Worm (Caenorhabditis elegans) whole organism, mixed stage, embryonic: ENCODE results near the gene ptc-1.

Experiments
- M03D4.4 ChIP-seq: sonication (generic microtip); optimal IDR thresholded peaks from 2 replicates; lab custom pipeline; 2017; ENCODE audit warnings: mild to moderate bottlenecking, missing genetic modification characterization, missing compliant biosample characterization
- bed-3 ChIP-seq: fragments of 200-800 bp; sonication (Bioruptor generic); optimal IDR thresholded peaks from 3 replicates; lab custom pipeline; 2018; ENCODE audit warnings: mild to moderate bottlenecking, missing genetic modification characterization, moderate library complexity, missing compliant biosample characterization
- blmp-1 ChIP-seq: fragments of 150-350 bp; optimal IDR thresholded peaks from 2 replicates; lab custom pipeline; 2014; ENCODE audit warnings: missing biosample characterization, missing genetic modification characterization
- ceh-39 ChIP-seq: fragments of 150-350 bp; optimal IDR thresholded peaks from 2 replicates; lab custom pipeline; 2014; ENCODE audit warnings: missing biosample characterization, missing genetic modification characterization
- ceh-43 ChIP-seq: fragments of 200-800 bp; sonication (Bioruptor generic); optimal IDR thresholded peaks from 2 replicates; lab custom pipeline; 2018; ENCODE audit warnings: mild to moderate bottlenecking, missing genetic modification characterization, moderate library complexity, missing compliant biosample characterization
- ceh-83 ChIP-seq: fragments of 200-800 bp; sonication (Bioruptor generic); optimal IDR thresholded peaks from 2 replicates; lab custom pipeline; 2018; ENCODE audit warnings: mild to moderate bottlenecking, missing genetic modification characterization, missing compliant biosample characterization
- ces-1 ChIP-seq: fragments of 150-350 bp; optimal IDR thresholded peaks from 2 replicates; lab custom pipeline; 2014; ENCODE audit warnings: missing biosample characterization, missing genetic modification reagents, missing genetic modification characterization
- cnd-1 ChIP-seq: fragments of 200-800 bp; sonication (Bioruptor generic); optimal IDR thresholded peaks from 2 replicates; lab custom pipeline; 2018; ENCODE audit warnings: mild to moderate bottlenecking, missing genetic modification characterization, missing compliant biosample characterization
- drap-1 ChIP-seq: fragments of 200-800 bp; sonication (Bioruptor generic); optimal IDR thresholded peaks from 3 replicates; lab custom pipeline; 2018; ENCODE audit warnings: mild to moderate bottlenecking, missing genetic modification characterization, missing compliant biosample characterization
- elt-1 ChIP-seq: sonication (generic microtip); optimal IDR thresholded peaks from 2 replicates; lab custom pipeline; 2017; ENCODE audit warnings: missing genetic modification characterization, mild to moderate bottlenecking, missing compliant biosample characterization, antibody characterized with exemption, moderate library complexity, borderline replicate concordance; ENCODE audit not compliant: insufficient read depth
- elt-3 ChIP-seq: fragments of 150-350 bp; optimal IDR thresholded peaks from 2 replicates; lab custom pipeline; 2014; ENCODE audit warnings: missing biosample characterization, missing genetic modification characterization
- flh-1 ChIP-seq: fragments of 200-800 bp; sonication (Bioruptor generic); optimal IDR thresholded peaks from 2 replicates; lab custom pipeline; 2018; ENCODE audit warnings: mild to moderate bottlenecking, missing genetic modification characterization, moderate library complexity, missing compliant biosample characterization
- hlh-1 ChIP-seq: fragments of 150-350 bp; optimal IDR thresholded peaks from 2 replicates; lab custom pipeline; 2014; ENCODE audit warnings: missing biosample characterization, missing genetic modification reagents, missing genetic modification characterization
- lin-13 ChIP-seq: fragments of 150-350 bp; optimal IDR thresholded peaks from 2 replicates; lab custom pipeline; 2014; ENCODE audit warnings: missing biosample characterization, missing genetic modification characterization
- lin-32 ChIP-seq: fragments of 200-800 bp; sonication (Bioruptor generic); optimal IDR thresholded peaks from 2 replicates; lab custom pipeline; 2018; ENCODE audit warnings: mild to moderate bottlenecking, missing genetic modification characterization, missing compliant biosample characterization
- lsy-2 ChIP-seq: fragments of 150-350 bp; optimal IDR thresholded peaks from 2 replicates; lab custom pipeline; 2014; ENCODE audit warnings: missing biosample characterization, missing genetic modification characterization
- mab-5 ChIP-seq: fragments of 150-350 bp; optimal IDR thresholded peaks from 2 replicates; lab custom pipeline; 2014; ENCODE audit warnings: missing biosample characterization, missing genetic modification characterization
- mep-1 ChIP-seq: fragments of 150-350 bp; optimal IDR thresholded peaks from 2 replicates; lab custom pipeline; 2017; ENCODE audit warnings: missing biosample characterization, missing genetic modification reagents, missing genetic modification characterization, inconsistent platforms
- nhr-12 ChIP-seq: fragments of 150-350 bp; optimal IDR thresholded peaks from 2 replicates; lab custom pipeline; 2014; ENCODE audit warnings: missing biosample characterization, missing genetic modification characterization
- nhr-2 ChIP-seq: fragments of 150-350 bp; optimal IDR thresholded peaks from 2 replicates; lab custom pipeline; 2014; ENCODE audit warnings: missing biosample characterization, missing genetic modification characterization
- nhr-237 ChIP-seq: fragments of 150-350 bp; optimal IDR thresholded peaks from 2 replicates; lab custom pipeline; 2014; ENCODE audit warnings: missing biosample characterization, missing genetic modification characterization
- nhr-28 ChIP-seq: fragments of 150-350 bp; optimal IDR thresholded peaks from 2 replicates; lab custom pipeline; 2014; ENCODE audit warnings: missing biosample characterization, missing genetic modification characterization
- nhr-76 ChIP-seq: sonication (generic microtip); optimal IDR thresholded peaks from 2 replicates; lab custom pipeline; 2017; ENCODE audit warnings: missing biosample characterization, missing genetic modification characterization
- pha-4 ChIP-seq: fragments of 150-350 bp; optimal IDR thresholded peaks from 2 replicates; lab custom pipeline; 2018; ENCODE audit warnings: missing biosample characterization, missing genetic modification reagents, missing genetic modification characterization
- snpc-4 ChIP-seq: fragments of 150-350 bp; optimal IDR thresholded peaks from 2 replicates; lab custom pipeline; 2014; ENCODE audit warnings: missing biosample characterization, missing genetic modification characterization
- sptf-1 ChIP-seq: sonication (generic microtip); optimal IDR thresholded peaks from 2 replicates; lab custom pipeline; 2017; ENCODE audit warnings: mild to moderate bottlenecking, missing genetic modification characterization, moderate library complexity, missing compliant biosample characterization
- tbx-8 ChIP-seq: fragments of 200-800 bp; sonication (Bioruptor generic); optimal IDR thresholded peaks from 2 replicates; lab custom pipeline; 2018; ENCODE audit warnings: mild to moderate bottlenecking, missing genetic modification characterization, moderate library complexity, missing compliant biosample characterization
- unc-120 ChIP-seq: sonication (generic microtip); optimal IDR thresholded peaks from 2 replicates; lab custom pipeline; 2017; ENCODE audit warnings: missing genetic modification characterization, missing compliant biosample characterization; ENCODE audit not compliant: poor library complexity, severe bottlenecking
- unc-39 ChIP-seq: fragments of 150-350 bp; optimal IDR thresholded peaks from 2 replicates; lab custom pipeline; 2014; ENCODE audit warnings: missing biosample characterization, missing genetic modification characterization
- unc-62 ChIP-seq: fragments of 150-350 bp; optimal IDR thresholded peaks from 2 replicates; lab custom pipeline; 2014; ENCODE audit warnings: missing biosample characterization, missing genetic modification reagents, missing genetic modification characterization
- zip-8 ChIP-seq: fragments of 150-350 bp; optimal IDR thresholded peaks from 2 replicates; lab custom pipeline; 2014; ENCODE audit warnings: missing biosample characterization, missing genetic modification characterization

The ptc-1 gene

ce11 chrII:7938078-7938477 lies 45.1 kb downstream of the ptc-1 start, which contains the start of gene ZK669.2:
ZK669.2 (minus strand) TSS chrII:7938178.
- no peak for TF ChIP-seq unc-120 (tag; lab: Kevin White, UChicago)
- TF ChIP-seq pha-4 (tag; lab: Kevin White, UChicago) = no peak
- TF ChIP-seq mep-1 (tag; lab: Kevin White, UChicago) = no peak
- no peak for TF ChIP-seq unc-62
- no peak for TF ChIP-seq blmp-1 (tag; lab: Kevin White, UChicago)
- no peak for TF ChIP-seq lsy-2 (tag; lab: Kevin White, UChicago)
- no peak for TF ChIP-seq elt-1 (tag; lab: Kevin White, UChicago)
- no peak for TF ChIP-seq lin-13 (tag; lab: Kevin White, UChicago)
- TF ChIP-seq drap-1 (GFP tag; lab: Kevin White, UChicago) = no peak
- TF ChIP-seq cnd-1 (tag; lab: Kevin White, UChicago) = no peak
- TF ChIP-seq zip-8 = no peak
- no peak for TF ChIP-seq lin-32
- TF ChIP-seq bed-3 = no peak
- no peak for TF ChIP-seq sptf-1 (tag; lab: Kevin White, UChicago)
- no peak for TF ChIP-seq nhr-2 (tag; lab: Kevin White, UChicago)
- no peak for TF ChIP-seq nhr-28
- TF ChIP-seq ces-1 (GFP tag; lab: Kevin White, UChicago) = no peak

- TF ChIP-seq nhr-76 (tag; lab: Kevin White, UChicago) = no peak
- no peak for TF ChIP-seq sptf-1 (tag; lab: Kevin White, UChicago)
- TF ChIP-seq flh-1 (GFP tag; lab: Kevin White, UChicago) = no peak
- TF ChIP-seq M03D4.4 = no peak
- TF ChIP-seq hlh-1 (tag; lab: Kevin White, UChicago) = no peak
Measured at ce11 chrII:7940848-7941247, 47.8 kb downstream of the ptc-1 start, which contains the start of gene ZK669.3. ZK669.3 (plus strand) TSS chrII:7941148.

- TF ChIP-seq nhr-2 (tag; lab: Kevin White, UChicago) (no peak), nhr-28 (no peak), ceh-83 (GFP tag; lab: Kevin White, UChicago) (no peak), zip-8 (no peak), tbx-8 (GFP tag; lab: Kevin White, UChicago) (no peak), M03D4.4 (no peak), mab-5 (no peak), ceh-43 (no peak)
Measured at ce11 chrII:7944333-7944744, 51.3 kb downstream of the ptc-1 start.

- TF ChIP-seq blmp-1 (tag; lab: Kevin White, UChicago) = no peak
- peak; percentile 74 for TF ChIP-seq lsy-2 (tag; lab: Kevin White, UChicago)
- TF ChIP-seq flh-1 (GFP tag; lab: Kevin White, UChicago) = no peak
- TF ChIP-seq elt-1 (tag; lab: Kevin White, UChicago) = no peak
- TF ChIP-seq nhr-2 (tag; lab: Kevin White, UChicago) = no peak
- no peak for TF ChIP-seq M03D4.4
- TF ChIP-seq hlh-1 (tag; lab: Kevin White, UChicago) = peak; percentile 51
- no peak for TF ChIP-seq unc-120 (tag; lab: Kevin White, UChicago)
- no peak for TF ChIP-seq ceh-43
- no peak for TF ChIP-seq ceh-39 (tag; lab: Kevin White, UChicago)
- TF ChIP-seq cnd-1 (tag; lab: Kevin White, UChicago) = no peak
- no peak for TF ChIP-seq elt-3 (tag; lab: Kevin White, UChicago)
- peak; percentile 71 for TF ChIP-seq pha-4 (tag; lab: Kevin White, UChicago)
- TF ChIP-seq ces-1 (GFP tag; lab: Kevin White, UChicago) = peak; percentile 38
- TF ChIP-seq lin-13 (tag; lab: Kevin White, UChicago) = peak; percentile 45
- TF ChIP-seq unc-62 = peak; percentile 3
- peak; percentile 64 for TF ChIP-seq nhr-237
- peak; percentile 65 for TF ChIP-seq mep-1 (tag; lab: Kevin White, UChicago)
- TF ChIP-seq bed-3 = no peak
- no peak for TF ChIP-seq zip-8
- no peak for TF ChIP-seq unc-39
- TF ChIP-seq snpc-4 (tag; lab: Kevin White, UChicago) = no peak
- no peak for TF ChIP-seq nhr-12 (tag; lab: Kevin White, UChicago)
- no peak for TF ChIP-seq nhr-28
- TF ChIP-seq sptf-1 (tag; lab: Kevin White, UChicago) = no peak
- TF ChIP-seq nhr-76 (tag; lab: Kevin White, UChicago) = no peak
Measured at ce11 chrII:7945168-7945567, 52.1 kb downstream of the ptc-1 start, which contains the start of gene dbt-1. dbt-1 (minus strand) TSS chrII:7945206.
